Worm (Caenorhabditis elegans) whole organism, young adult: ENCODE measurements around the gene T12D8.9.

Experiments
- F39B2.1 ChIP-seq: fragments of 200-800 bp; sonication (Bioruptor generic); IDR thresholded peaks from 2 replicates; pipeline ENCODE4 v1.3.6; 2022; ENCODE audit warnings: missing genetic modification reagents, missing genetic modification characterization, missing compliant biosample characterization
- T26A5.8 ChIP-seq: sonication (generic microtip); optimal IDR thresholded peaks from 2 replicates; lab custom pipeline; 2016; ENCODE audit warnings: missing genetic modification characterization, missing compliant biosample characterization
- Y53F4B.3 ChIP-seq: fragments of 200-800 bp; sonication (Bioruptor generic); IDR thresholded peaks from 2 replicates; pipeline ENCODE4 v1.3.6; 2022; ENCODE audit warnings: missing genetic modification reagents, missing genetic modification characterization, missing compliant biosample characterization
- Y79H2A.3 ChIP-seq: fragments of 200-800 bp; sonication (Bioruptor generic); conservative IDR thresholded peaks from 2 replicates; pipeline ENCODE4 v1.3.6; 2022; ENCODE audit warnings: missing genetic modification reagents, missing genetic modification characterization, missing compliant biosample characterization
- akir-1 ChIP-seq: fragments of 200-800 bp; sonication (Bioruptor generic); optimal IDR thresholded peaks from 2 replicates; lab custom pipeline; 2018; ENCODE audit warnings: mild to moderate bottlenecking, missing genetic modification characterization, moderate library complexity, missing compliant biosample characterization
- ama-1 ChIP-seq, 3 experiments: fragments of 150-350 bp in 1 of 3; sonication (generic microtip) in 2 of 3; optimal IDR thresholded peaks; 2 replicates each; lab custom pipeline; 2014 to 2018; ENCODE audit warnings: missing biosample characterization in 2 of 3, missing genetic modification characterization in 2 of 3, missing genetic modification reagents in 2 of 3
- atf-7 ChIP-seq: sonication (generic microtip); optimal IDR thresholded peaks from 2 replicates; lab custom pipeline; 2017; ENCODE audit warnings: mild to moderate bottlenecking, missing genetic modification characterization, missing compliant biosample characterization
- bed-1 ChIP-seq: fragments of 200-800 bp; sonication (Bioruptor generic); IDR thresholded peaks from 2 replicates; pipeline ENCODE4 v1.3.6; 2022; ENCODE audit warnings: missing genetic modification reagents, missing genetic modification characterization, missing compliant biosample characterization
- bed-2 ChIP-seq: fragments of 200-800 bp; sonication (Bioruptor generic); IDR thresholded peaks from 2 replicates; pipeline ENCODE4 v1.3.6; 2022; ENCODE audit warnings: missing genetic modification reagents, missing genetic modification characterization, missing compliant biosample characterization
- ccch-3 ChIP-seq: fragments of 200-800 bp; sonication (Bioruptor generic); optimal IDR thresholded peaks from 2 replicates; lab custom pipeline; 2018; ENCODE audit warnings: mild to moderate bottlenecking, missing genetic modification characterization, missing compliant biosample characterization
- cebp-2 ChIP-seq: fragments of 200-800 bp; sonication (Bioruptor generic); IDR thresholded peaks from 2 replicates; pipeline ENCODE4 v1.3.6; 2022; ENCODE audit warnings: missing genetic modification characterization, missing compliant biosample characterization
- die-1 ChIP-seq: sonication (generic microtip); optimal IDR thresholded peaks from 2 replicates; lab custom pipeline; 2016; ENCODE audit warnings: missing genotype, mild to moderate bottlenecking, missing genetic modification characterization, missing compliant biosample characterization
- dox-1 ChIP-seq: fragments of 200-800 bp; sonication (Bioruptor generic); IDR thresholded peaks from 2 replicates; pipeline ENCODE4 v1.3.6; 2022; ENCODE audit warnings: missing genetic modification reagents, missing genetic modification characterization, missing compliant biosample characterization
- dpff-1 ChIP-seq: sonication (generic microtip); optimal IDR thresholded peaks from 2 replicates; lab custom pipeline; 2017; ENCODE audit warnings: mild to moderate bottlenecking, missing genetic modification characterization, missing compliant biosample characterization
- egl-18 ChIP-seq: fragments of 200-800 bp; sonication (Bioruptor generic); IDR thresholded peaks from 2 replicates; pipeline ENCODE4 v1.3.6; 2022; ENCODE audit warnings: missing genetic modification reagents, missing genetic modification characterization, missing compliant biosample characterization
- him-1 ChIP-seq: sonication (generic microtip); optimal IDR thresholded peaks from 2 replicates; lab custom pipeline; 2016; ENCODE audit warnings: missing genotype, missing genetic modification reagents, missing genetic modification characterization, missing compliant biosample characterization
- hlh-26 ChIP-seq: fragments of 200-800 bp; sonication (Bioruptor generic); conservative IDR thresholded peaks from 2 replicates; pipeline ENCODE4 v1.3.6; 2022; ENCODE audit warnings: missing genetic modification reagents, missing genetic modification characterization, missing compliant biosample characterization
- let-526 ChIP-seq: fragments of 200-800 bp; sonication (Bioruptor generic); IDR thresholded peaks from 2 replicates; pipeline ENCODE4 v1.3.6; 2022; ENCODE audit warnings: missing genetic modification reagents, missing genetic modification characterization, missing compliant biosample characterization
- lsy-27 ChIP-seq: sonication (generic microtip); optimal IDR thresholded peaks from 2 replicates; lab custom pipeline; 2017; ENCODE audit warnings: missing genetic modification characterization, mild to moderate bottlenecking, missing compliant biosample characterization, antibody characterized with exemption, missing genotype, borderline replicate concordance; ENCODE audit not compliant: insufficient read depth
- madf-8 ChIP-seq: fragments of 200-800 bp; sonication (Bioruptor generic); conservative IDR thresholded peaks from 2 replicates; pipeline ENCODE4 v1.3.6; 2022; ENCODE audit warnings: missing genetic modification reagents, missing genetic modification characterization, missing compliant biosample characterization
- mcd-1 ChIP-seq: fragments of 200-800 bp; sonication (Bioruptor generic); IDR thresholded peaks from 2 replicates; pipeline ENCODE4 v1.3.6; 2022; ENCODE audit warnings: missing genetic modification reagents, missing genetic modification characterization, missing compliant biosample characterization
- mes-4 ChIP-seq: sonication (generic microtip); optimal IDR thresholded peaks from 2 replicates; lab custom pipeline; 2016; ENCODE audit warnings: missing genotype, missing genetic modification characterization, missing compliant biosample characterization
- nhr-90 ChIP-seq: sonication (generic microtip); optimal IDR thresholded peaks from 2 replicates; lab custom pipeline; 2016; ENCODE audit warnings: missing genotype, mild to moderate bottlenecking, missing genetic modification characterization, missing compliant biosample characterization
- pbrm-1 ChIP-seq: fragments of 200-800 bp; sonication (Bioruptor generic); IDR thresholded peaks from 2 replicates; pipeline ENCODE4 v1.3.6; 2022; ENCODE audit warnings: missing genetic modification reagents, missing genetic modification characterization, missing compliant biosample characterization
- repo-1 ChIP-seq: sonication (generic microtip); optimal IDR thresholded peaks from 2 replicates; lab custom pipeline; 2017; ENCODE audit warnings: mild to moderate bottlenecking, missing genetic modification characterization, missing compliant biosample characterization
- rpc-1 ChIP-seq, 2 experiments: fragments of 150-350 bp in 1 of 2; sonication (generic microtip) in 1 of 2; optimal IDR thresholded peaks; 2 replicates each; lab custom pipeline; 2014 to 2018; ENCODE audit warnings: missing biosample characterization in 1 of 2, missing genetic modification characterization in 1 of 2, missing genetic modification reagents in 1 of 2, missing genotype in 1 of 2
- sdz-38 ChIP-seq: sonication (generic microtip); optimal IDR thresholded peaks from 2 replicates; lab custom pipeline; 2016; ENCODE audit warnings: missing genotype, missing genetic modification characterization, missing compliant biosample characterization
- sea-2 ChIP-seq: fragments of 200-800 bp; sonication (Bioruptor generic); IDR thresholded peaks from 2 replicates; pipeline ENCODE4 v1.3.6; 2022; ENCODE audit warnings: missing genetic modification characterization, missing compliant biosample characterization
- snpc-4 ChIP-seq, 5 experiments: fragments of 150-350 bp in 1 of 5; sonication (generic microtip) in 4 of 5; optimal IDR thresholded peaks; 2 replicates each; lab custom pipeline; 2014 to 2018; ENCODE audit warnings: missing genetic modification characterization in 5 of 5, missing biosample characterization in 3 of 5, antibody characterized with exemption in 2 of 5, mild to moderate bottlenecking in 2 of 5, missing compliant biosample characterization in 2 of 5, missing genotype in 2 of 5, moderate library complexity in 2 of 5, missing genetic modification reagents in 1 of 5
- somi-1 ChIP-seq: fragments of 200-800 bp; sonication (Bioruptor generic); optimal IDR thresholded peaks from 2 replicates; lab custom pipeline; 2018; ENCODE audit warnings: mild to moderate bottlenecking, missing genetic modification characterization, missing compliant biosample characterization
- sptf-2 ChIP-seq: fragments of 200-800 bp; sonication (Bioruptor generic); optimal IDR thresholded peaks from 2 replicates; lab custom pipeline; 2018; ENCODE audit warnings: mild to moderate bottlenecking, missing genetic modification characterization, missing compliant biosample characterization
- tbx-9 ChIP-seq: sonication (generic microtip); optimal IDR thresholded peaks from 2 replicates; lab custom pipeline; 2016; ENCODE audit warnings: borderline replicate concordance, missing genetic modification characterization, inconsistent platforms, missing compliant biosample characterization
- ztf-25 ChIP-seq: fragments of 200-800 bp; sonication (Bioruptor generic); IDR thresholded peaks from 2 replicates; pipeline ENCODE4 v1.3.6; 2022; ENCODE audit warnings: missing genetic modification reagents, missing genetic modification characterization, missing compliant biosample characterization
- ztf-26 ChIP-seq: sonication (generic microtip); optimal IDR thresholded peaks from 2 replicates; lab custom pipeline; 2017; ENCODE audit warnings: missing genetic modification characterization, missing compliant biosample characterization

Gene T12D8.9

DNA sequence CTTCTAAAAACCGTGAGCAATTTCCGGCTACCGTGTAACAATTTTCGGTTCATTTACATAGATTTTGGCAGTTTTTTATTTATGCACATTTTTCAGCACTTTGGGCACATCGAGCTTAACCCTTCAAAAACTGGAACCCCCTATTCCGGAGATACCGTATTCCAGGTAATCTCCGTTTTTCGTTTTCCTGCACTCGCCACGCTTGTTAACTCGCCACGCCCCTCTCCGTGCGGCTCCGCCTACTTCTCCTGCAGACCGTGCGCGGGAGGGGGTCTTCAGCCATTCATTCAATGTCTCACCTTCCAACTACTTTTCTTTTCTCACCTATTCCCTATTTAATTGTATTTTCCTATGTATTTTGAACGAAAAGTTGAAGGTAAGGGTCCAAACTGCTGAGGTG, 43.2 kb downstream of the T12D8.9 start (continued):
- no peak for TF ChIP-seq ztf-26 (tag; lab: Kevin White, UChicago)
- TF ChIP-seq nhr-90 (tag; lab: Kevin White, UChicago), result no peak
- TF ChIP-seq madf-8 (GFP tag; lab: Robert Waterston, UW), result no peak
- no peak for TF ChIP-seq F39B2.1

DNA sequence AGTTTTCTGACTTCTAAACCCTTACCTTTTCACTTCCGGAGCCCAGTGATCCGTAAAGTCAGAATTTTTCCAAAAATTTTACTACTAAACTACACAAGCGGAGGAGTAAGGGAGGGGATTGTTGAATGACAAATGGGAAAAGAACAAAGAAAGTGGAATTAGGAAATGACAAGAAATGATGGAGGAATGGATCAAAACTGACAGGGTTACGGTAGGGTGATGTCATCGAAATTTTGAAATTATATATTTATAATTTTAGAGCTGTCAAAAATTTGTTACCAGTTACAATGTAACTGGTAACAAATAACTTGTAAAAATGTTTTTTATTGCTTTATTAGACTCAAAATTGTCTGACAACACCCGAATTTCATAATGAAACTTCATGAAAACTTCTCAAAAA, 49.5 kb downstream of the T12D8.9 start:
- TF ChIP-seq die-1 (tag; lab: Kevin White, UChicago), result no peak

DNA sequence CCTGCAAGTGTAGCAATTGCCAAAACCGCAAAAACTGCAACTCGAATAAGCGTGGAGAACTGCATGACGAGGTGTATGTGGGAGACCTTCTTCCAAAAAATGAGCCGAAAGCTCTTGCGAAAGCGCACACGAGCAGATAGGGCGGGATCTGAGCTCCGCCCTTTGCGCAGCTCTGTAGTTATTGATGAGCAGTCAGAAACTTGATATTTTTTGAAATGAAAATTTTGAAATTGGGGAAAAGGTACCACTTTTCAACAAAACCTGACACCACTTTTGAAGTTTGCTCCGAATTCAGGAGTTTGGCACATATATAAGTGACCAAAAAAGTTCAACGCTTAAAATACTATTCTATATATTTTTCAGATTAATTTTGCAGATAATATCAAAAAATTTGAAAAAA, 50.8 kb downstream of the T12D8.9 start, which contains the start of gene flp-15:
TSS of gene flp-15 (minus strand) at position 101 of the 400 bp plus-strand sequence.
- TF ChIP-seq cebp-2 (no peak), dpff-1 (no peak), snpc-4 (GFP tag; optimal IDR thresholded peaks at IDR 0.05; lab: Kevin White, UChicago) (no peak), snpc-4 (tag; optimal IDR thresholded peaks at IDR 0.05; lab: Kevin White, UChicago) (no peak), mcd-1 (GFP tag; lab: Robert Waterston, UW) (no peak), bed-1 (GFP tag; lab: Robert Waterston, UW) (no peak), repo-1 (tag; lab: Kevin White, UChicago) (no peak), lsy-27 (tag; lab: Kevin White, UChicago) (no peak), pbrm-1 (no peak), rpc-1 (optimal IDR thresholded peaks at IDR 0.05; lab: Kevin White, UChicago) (no peak), rpc-1 (tag; optimal IDR thresholded peaks at IDR 0.05; lab: Kevin White, UChicago) (no peak), bed-2 (GFP tag; lab: Robert Waterston, UW) (no peak), let-526 (GFP tag; lab: Robert Waterston, UW) (no peak), dox-1 (GFP tag; lab: Robert Waterston, UW) (no peak), sptf-2 (no peak)
- TF ChIP-seq, all 124 proteins: peak for 0

DNA sequence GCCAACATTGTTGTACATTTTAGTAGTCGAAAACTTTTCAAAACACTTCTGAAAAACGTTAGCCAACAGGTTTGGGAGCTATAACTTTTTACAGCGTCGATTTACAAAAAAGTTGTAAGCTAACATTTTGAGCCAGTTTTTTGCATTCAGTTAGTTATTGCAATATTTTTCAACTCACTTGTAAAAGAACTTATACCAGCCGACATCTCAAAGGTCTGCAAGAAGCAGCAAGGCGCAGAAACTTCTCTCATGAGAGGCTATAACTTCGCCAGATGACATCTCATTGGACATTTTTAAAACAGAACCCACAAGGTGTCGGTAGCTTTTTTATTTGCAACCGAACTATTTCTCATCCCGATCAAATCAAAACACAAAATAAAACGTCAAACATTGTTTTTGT, 52.6 kb downstream of the T12D8.9 start:
- TF ChIP-seq akir-1 (GFP tag; lab: Kevin White, UChicago) (no peak), somi-1 (GFP tag; lab: Kevin White, UChicago) (no peak), atf-7 (tag; lab: Kevin White, UChicago) (no peak), sdz-38 (tag; lab: Kevin White, UChicago) (no peak), bed-2 (GFP tag; lab: Robert Waterston, UW) (no peak), ama-1 (optimal IDR thresholded peaks at IDR 0.05; lab: Kevin White, UChicago) (no peak), ama-1 (GFP tag; optimal IDR thresholded peaks at IDR 0.05; lab: Kevin White, UChicago) (no peak), ccch-3 (GFP tag; lab: Kevin White, UChicago) (no peak), egl-18 (no peak), tbx-9 (no peak), Y79H2A.3 (no peak), ztf-25 (GFP tag; lab: Robert Waterston, UW) (no peak), T26A5.8 (tag; lab: Kevin White, UChicago) (no peak), mes-4 (tag; lab: Kevin White, UChicago) (no peak), him-1 (tag; lab: Kevin White, UChicago) (no peak), sea-2 (GFP tag; lab: Robert Waterston, UW) (no peak), Y53F4B.3 (GFP tag; lab: Robert Waterston, UW) (no peak), hlh-26 (GFP tag; lab: Robert Waterston, UW) (no peak)
